Fruit fly (Drosophila melanogaster) whole organism, embryonic: ENCODE data around the gene CG17982.

Source experiments
- Bgb ChIP-seq: fragments of 200-800 bp; sonication (Bioruptor generic); IDR thresholded peaks from 2 replicates; pipeline ENCODE4 v1.3.6; 2022; ENCODE audit warnings: missing biosample characterization, missing genetic modification characterization; ENCODE audit not compliant: partially characterized antibody
- Blimp-1 ChIP-seq: fragments of 200-800 bp; sonication (Bioruptor generic); optimal IDR thresholded peaks from 3 replicates; lab custom pipeline; 2018; ENCODE audit warnings: missing biosample characterization, missing genetic modification characterization, mild to moderate bottlenecking, moderate library complexity, missing genetic modification reagents
- Bteb2 ChIP-seq: fragments of 200-800 bp; sonication (Bioruptor generic); optimal IDR thresholded peaks from 2 replicates; lab custom pipeline; 2016; ENCODE audit warnings: missing biosample characterization, missing genetic modification characterization
- C15 ChIP-seq: fragments of 200-800 bp; sonication (Bioruptor generic); IDR thresholded peaks from 3 replicates; pipeline ENCODE4 v1.3.6; 2022; ENCODE audit warnings: missing biosample characterization, missing genetic modification characterization
- CG10321 ChIP-seq: fragments of 200-800 bp; sonication (Bioruptor generic); IDR thresholded peaks from 2 replicates; pipeline ENCODE4 v1.3.6; 2022; ENCODE audit warnings: missing biosample characterization, missing genetic modification characterization
- CG11085 ChIP-seq: fragments of 200-800 bp; sonication (Bioruptor generic); IDR thresholded peaks from 2 replicates; pipeline ENCODE4 v1.3.6; 2022; ENCODE audit warnings: missing biosample characterization, missing genetic modification characterization
- CG12155 ChIP-seq: fragments of 200-800 bp; sonication (Bioruptor generic); optimal IDR thresholded peaks from 3 replicates; lab custom pipeline; 2016; ENCODE audit warnings: missing biosample characterization, missing genetic modification characterization
- CG1233 ChIP-seq: fragments of 200-800 bp; sonication (Bioruptor generic); optimal IDR thresholded peaks from 4 replicates; lab custom pipeline; 2018; ENCODE audit warnings: missing biosample characterization, mild to moderate bottlenecking, missing genetic modification characterization
- CG14014 ChIP-seq: fragments of 200-800 bp; sonication (Bioruptor generic); IDR thresholded peaks from 2 replicates; pipeline ENCODE4 v1.3.6; 2022; ENCODE audit warnings: missing biosample characterization, missing genetic modification characterization
- CG14710 ChIP-seq: fragments of 200-800 bp; sonication (Bioruptor generic); optimal IDR thresholded peaks from 3 replicates; lab custom pipeline; 2019; ENCODE audit warnings: missing biosample characterization, mild to moderate bottlenecking, missing genetic modification characterization, moderate library complexity
- CG17359 ChIP-seq: fragments of 200-800 bp; sonication (Bioruptor generic); optimal IDR thresholded peaks from 3 replicates; lab custom pipeline; 2018; ENCODE audit warnings: missing biosample characterization, mild to moderate bottlenecking, missing genetic modification characterization, moderate library complexity
- CG1832 ChIP-seq: fragments of 200-800 bp; sonication (Bioruptor generic); optimal IDR thresholded peaks from 2 replicates; lab custom pipeline; 2017; ENCODE audit warnings: missing biosample characterization, mild to moderate bottlenecking, missing genetic modification characterization, inconsistent platforms
- CG2120 ChIP-seq: fragments of 200-800 bp; sonication (Bioruptor generic); optimal IDR thresholded peaks from 3 replicates; lab custom pipeline; 2016; ENCODE audit warnings: missing biosample characterization, missing genetic modification characterization
- CG2129 ChIP-seq: fragments of 200-800 bp; sonication (Bioruptor generic); IDR thresholded peaks from 2 replicates; pipeline ENCODE4 v1.3.6; 2022; ENCODE audit warnings: missing biosample characterization, missing genetic modification characterization; ENCODE audit not compliant: partially characterized antibody
- CG31365 ChIP-seq: fragments of 200-800 bp; sonication (Bioruptor generic); optimal IDR thresholded peaks from 2 replicates; lab custom pipeline; 2018; ENCODE audit warnings: missing biosample characterization, mild to moderate bottlenecking, missing genetic modification characterization
- CG33213 ChIP-seq: fragments of 200-800 bp; sonication (Bioruptor generic); optimal IDR thresholded peaks from 3 replicates; lab custom pipeline; 2016; ENCODE audit warnings: missing biosample characterization, missing genetic modification characterization
- CG4854 ChIP-seq: fragments of 200-800 bp; sonication (Bioruptor generic); optimal IDR thresholded peaks from 2 replicates; lab custom pipeline; 2016; ENCODE audit warnings: missing biosample characterization, missing genetic modification characterization, inconsistent platforms
- CG5245 ChIP-seq: fragments of 200-800 bp; sonication (Bioruptor generic); optimal IDR thresholded peaks from 3 replicates; lab custom pipeline; 2016; ENCODE audit warnings: missing biosample characterization, missing genetic modification characterization
- CG8924 ChIP-seq: fragments of 200-800 bp; optimal IDR thresholded peaks from 3 replicates; lab custom pipeline; 2019; ENCODE audit warnings: missing biosample characterization, mild to moderate bottlenecking, missing genetic modification characterization, moderate library complexity
- CTCF ChIP-seq: fragments of 200-800 bp; sonication (Bioruptor generic); optimal IDR thresholded peaks from 2 replicates; lab custom pipeline; 2017; ENCODE audit warnings: missing biosample characterization, mild to moderate bottlenecking, missing genetic modification characterization, moderate library complexity
- Dp ChIP-seq: fragments of 200-800 bp; sonication (Bioruptor generic); optimal IDR thresholded peaks from 2 replicates; lab custom pipeline; 2018; ENCODE audit warnings: missing biosample characterization, mild to moderate bottlenecking, missing genetic modification characterization, moderate library complexity
- Dref ChIP-seq: fragments of 200-800 bp; sonication (Bioruptor generic); IDR thresholded peaks from 2 replicates; pipeline ENCODE4 v1.3.6; 2022; ENCODE audit warnings: missing biosample characterization, missing genetic modification characterization
- Fer2 ChIP-seq: fragments of 200-800 bp; sonication (Bioruptor generic); optimal IDR thresholded peaks from 2 replicates; lab custom pipeline; 2018; ENCODE audit warnings: missing biosample characterization, mild to moderate bottlenecking, missing genetic modification characterization, moderate library complexity
- Fer3 ChIP-seq: fragments of 200-800 bp; sonication (Bioruptor generic); optimal IDR thresholded peaks from 2 replicates; lab custom pipeline; 2018; ENCODE audit warnings: missing biosample characterization, mild to moderate bottlenecking, missing genetic modification characterization, moderate library complexity
- Hand ChIP-seq: fragments of 200-800 bp; sonication (Bioruptor generic); optimal IDR thresholded peaks from 2 replicates; lab custom pipeline; 2017; ENCODE audit warnings: mild to moderate bottlenecking, missing biosample characterization, missing genetic modification reagents, missing genetic modification characterization
- Hr3 ChIP-seq: fragments of 200-800 bp; sonication (Bioruptor generic); optimal IDR thresholded peaks from 3 replicates; lab custom pipeline; 2016; ENCODE audit warnings: missing biosample characterization, missing genetic modification characterization
- Ravus ChIP-seq: fragments of 200-800 bp; sonication (Bioruptor generic); IDR thresholded peaks from 2 replicates; pipeline ENCODE4 v1.3.6; 2022; ENCODE audit warnings: missing biosample characterization, missing genetic modification characterization
- Scr ChIP-seq: fragments of 200-800 bp; sonication (Bioruptor generic); IDR thresholded peaks from 2 replicates; pipeline ENCODE4 v1.3.6; 2022; ENCODE audit warnings: missing biosample characterization, missing genetic modification characterization; ENCODE audit not compliant: partially characterized antibody
- Stat92E ChIP-seq, 3 experiments: fragments of >200 bp in 2 of 3; fragments of 200-800 bp in 1 of 3; sonication (Bioruptor generic) in 1 of 3; optimal IDR thresholded peaks; 2 replicates each; lab custom pipeline; 2017 to 2019; ENCODE audit warnings: missing biosample characterization in 3 of 3, missing genetic modification characterization in 3 of 3, mild to moderate bottlenecking in 1 of 3, moderate library complexity in 1 of 3
- Trl ChIP-seq, 3 experiments: fragments of >200 bp in 2 of 3; fragments of 200-800 bp in 1 of 3; sonication (Bioruptor generic) in 1 of 3; optimal IDR thresholded peaks; 2 replicates in 1 of 3; 3 replicates in 2 of 3; lab custom pipeline; 2016 to 2017; ENCODE audit warnings: missing biosample characterization in 1 of 3, missing genetic modification characterization in 1 of 3
- abd-A ChIP-seq: fragments of 200-800 bp; sonication (Bioruptor generic); optimal IDR thresholded peaks from 3 replicates; lab custom pipeline; 2019; ENCODE audit warnings: missing biosample characterization, mild to moderate bottlenecking, missing genetic modification characterization, moderate library complexity
- amos ChIP-seq: fragments of 200-800 bp; sonication (Bioruptor generic); IDR thresholded peaks from 2 replicates; pipeline ENCODE4 v1.3.6; 2022; ENCODE audit warnings: missing biosample characterization, missing genetic modification characterization; ENCODE audit not compliant: partially characterized antibody
- ash1 ChIP-seq: fragments of 200-800 bp; sonication (Bioruptor generic); optimal IDR thresholded peaks from 2 replicates; lab custom pipeline; 2018; ENCODE audit warnings: missing biosample characterization, mild to moderate bottlenecking, missing genetic modification characterization
- croc ChIP-seq: fragments of 200-800 bp; sonication (Bioruptor generic); conservative IDR thresholded peaks from 3 replicates; pipeline ENCODE4 v1.3.6; 2022; ENCODE audit warnings: missing biosample characterization, missing genetic modification characterization
- fd102C ChIP-seq: fragments of 200-800 bp; sonication (Bioruptor generic); optimal IDR thresholded peaks from 2 replicates; lab custom pipeline; 2018; ENCODE audit warnings: missing biosample characterization, mild to moderate bottlenecking, missing genetic modification characterization, moderate library complexity
- fd96Cb ChIP-seq: fragments of 200-800 bp; sonication (Bioruptor generic); optimal IDR thresholded peaks from 2 replicates; lab custom pipeline; 2018; ENCODE audit warnings: missing biosample characterization, mild to moderate bottlenecking, missing genetic modification characterization, moderate library complexity
- fru ChIP-seq: fragments of >200 bp; optimal IDR thresholded peaks from 2 replicates; lab custom pipeline; 2017
- gem ChIP-seq: fragments of 200-800 bp; sonication (Bioruptor generic); optimal IDR thresholded peaks from 2 replicates; lab custom pipeline; 2019; ENCODE audit warnings: missing biosample characterization, mild to moderate bottlenecking, missing genetic modification characterization, moderate library complexity
- grau ChIP-seq: fragments of 200-800 bp; optimal IDR thresholded peaks from 3 replicates; lab custom pipeline; 2019; ENCODE audit warnings: missing biosample characterization, mild to moderate bottlenecking, missing genetic modification characterization, moderate library complexity
- gsb-n ChIP-seq: fragments of 200-800 bp; sonication (Bioruptor generic); optimal IDR thresholded peaks from 3 replicates; lab custom pipeline; 2018; ENCODE audit warnings: missing biosample characterization, mild to moderate bottlenecking, missing genetic modification characterization
- h ChIP-seq: fragments of >200 bp; optimal IDR thresholded peaks from 2 replicates; lab custom pipeline; 2017
- hb ChIP-seq: fragments of 200-800 bp; sonication (Bioruptor generic); IDR thresholded peaks from 3 replicates; pipeline ENCODE4 v1.3.6; 2022; ENCODE audit warnings: missing biosample characterization, missing genetic modification characterization; ENCODE audit not compliant: partially characterized antibody
- ind ChIP-seq: fragments of 200-800 bp; sonication (Bioruptor generic); optimal IDR thresholded peaks from 3 replicates; lab custom pipeline; 2016; ENCODE audit warnings: missing biosample characterization, missing genetic modification characterization
- mam ChIP-seq: fragments of 200-800 bp; sonication (Bioruptor generic); optimal IDR thresholded peaks from 3 replicates; lab custom pipeline; 2016; ENCODE audit warnings: missing biosample characterization, missing genetic modification characterization
- nmo ChIP-seq: fragments of 200-800 bp; sonication (Bioruptor generic); optimal IDR thresholded peaks from 2 replicates; lab custom pipeline; 2018; ENCODE audit warnings: missing biosample characterization, mild to moderate bottlenecking, missing genetic modification characterization, moderate library complexity
- phol ChIP-seq: fragments of 200-800 bp; sonication (Bioruptor generic); optimal IDR thresholded peaks from 3 replicates; lab custom pipeline; 2018; ENCODE audit warnings: missing biosample characterization, mild to moderate bottlenecking, missing genetic modification characterization, moderate library complexity
- pita ChIP-seq: fragments of 200-800 bp; sonication (Bioruptor generic); optimal IDR thresholded peaks from 2 replicates; lab custom pipeline; 2017; ENCODE audit warnings: missing biosample characterization, mild to moderate bottlenecking, missing genetic modification characterization
- sd ChIP-seq: fragments of 200-800 bp; sonication (Bioruptor generic); optimal IDR thresholded peaks from 3 replicates; lab custom pipeline; 2018; ENCODE audit warnings: missing biosample characterization, mild to moderate bottlenecking, missing genetic modification characterization, moderate library complexity
- slbo ChIP-seq: fragments of 200-800 bp; sonication (Bioruptor generic); IDR thresholded peaks from 2 replicates; pipeline ENCODE4 v1.3.6; 2022; ENCODE audit warnings: missing biosample characterization, missing genetic modification characterization
- tgo ChIP-seq: fragments of 200-800 bp; sonication (Bioruptor generic); IDR thresholded peaks from 3 replicates; pipeline ENCODE4 v1.3.6; 2022; ENCODE audit warnings: missing biosample characterization, missing genetic modification characterization
- toy ChIP-seq: fragments of 200-800 bp; sonication (Bioruptor generic); IDR thresholded peaks from 2 replicates; pipeline ENCODE4 v1.3.6; 2022; ENCODE audit warnings: missing biosample characterization, missing genetic modification characterization
- zen ChIP-seq: fragments of 200-800 bp; sonication (Bioruptor generic); optimal IDR thresholded peaks from 3 replicates; lab custom pipeline; 2018; ENCODE audit warnings: missing biosample characterization, mild to moderate bottlenecking, missing genetic modification characterization, moderate library complexity

Gene CG17982

DNA sequence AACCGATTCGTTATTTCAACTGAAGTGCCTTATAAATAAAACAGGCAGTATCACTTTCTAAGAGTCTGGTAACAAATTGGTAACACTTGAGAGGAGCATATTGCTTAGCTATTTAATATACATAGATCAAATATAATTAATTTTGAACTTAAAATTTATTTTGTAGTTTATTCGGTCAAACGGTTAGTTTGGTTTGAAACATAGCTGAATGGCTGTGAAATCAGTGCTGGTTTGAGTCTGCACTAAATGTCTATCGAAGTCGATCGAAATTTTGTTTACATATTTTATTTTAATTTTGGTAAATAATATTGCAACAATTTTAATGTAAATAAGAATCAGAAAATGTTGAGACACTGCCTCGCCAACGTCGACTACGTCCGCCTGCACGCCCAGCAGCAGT lies 4.9 kb upstream of the CG17982 start, which contains the start of gene CG10959 (continued):
- TF ChIP-seq ind (GFP tag; lab: Kevin White, UChicago) (no peak), Trl (optimal IDR thresholded peaks at IDR 0.05; lab: Kevin White, UChicago) (no peak), Trl (GFP tag; optimal IDR thresholded peaks at IDR 0.05; lab: Kevin White, UChicago) (no peak), Dp (peak; percentile 55), CG4854 (GFP tag; lab: Kevin White, UChicago) (no peak), Fer3 (tag; lab: Kevin White, UChicago) (no peak), Dref (GFP tag; lab: Robert Waterston, UW) (peak; percentile 66), toy (GFP tag; lab: Robert Waterston, UW) (no peak), sd (tag; lab: Kevin White, UChicago) (no peak), mam (GFP tag; lab: Kevin White, UChicago) (no peak), CG2129 (no peak), Blimp-1 (no peak), abd-A (no peak), CG2120 (GFP tag; lab: Kevin White, UChicago) (no peak), CG8924 (tag; lab: Kevin White, UChicago) (no peak), CG31365 (tag; lab: Kevin White, UChicago) (no peak), CG33213 (GFP tag; lab: Kevin White, UChicago) (no peak), h (lab: Kevin White, UChicago) (no peak), amos (GFP tag; lab: Robert Waterston, UW) (peak; percentile 32; the same call in 1 of the 2 replicates), CG14014 (GFP tag; lab: Robert Waterston, UW) (no peak), CG1233 (GFP tag; lab: Kevin White, UChicago) (no peak), CG17359 (tag; lab: Kevin White, UChicago) (no peak), CTCF (GFP tag; lab: Kevin White, UChicago) (peak; percentile 22), Scr (GFP tag; lab: Robert Waterston, UW) (no peak), CG11085 (no peak), Hr3 (GFP tag; lab: Kevin White, UChicago) (no peak), fd96Cb (no peak), fd102C (GFP tag; lab: Kevin White, UChicago) (no peak), pita (GFP tag; lab: Kevin White, UChicago) (peak; percentile 51), CG10321 (GFP tag; lab: Robert Waterston, UW) (no peak), CG1832 (GFP tag; lab: Kevin White, UChicago) (no peak), ash1 (GFP tag; lab: Kevin White, UChicago) (no peak), C15 (no peak), gem (tag; lab: Kevin White, UChicago) (no peak), nmo (GFP tag; lab: Kevin White, UChicago) (no peak), CG5245 (GFP tag; lab: Kevin White, UChicago) (no peak), zen (tag; lab: Kevin White, UChicago) (no peak), croc (no peak), CG14710 (tag; lab: Kevin White, UChicago) (peak; percentile 33), grau (tag; lab: Kevin White, UChicago) (no peak), slbo (no peak), CG12155 (GFP tag; lab: Kevin White, UChicago) (no peak), Bteb2 (GFP tag; lab: Kevin White, UChicago) (no peak), fru (lab: Kevin White, UChicago) (no peak), Fer2 (tag; lab: Kevin White, UChicago) (no peak), Ravus (GFP tag; lab: Robert Waterston, UW) (no peak), phol (peak; percentile 3), Hand (no peak), hb (GFP tag; lab: Robert Waterston, UW) (no peak), gsb-n (no peak), Bgb (no peak), tgo (GFP tag; lab: Robert Waterston, UW) (no peak), Stat92E (GFP tag; optimal IDR thresholded peaks at IDR 0.05; lab: Kevin White, UChicago) (no peak)
